Fruit fly (Drosophila melanogaster) whole organism, embryonic: Measurements from ENCODE around the gene Pif1A.

Experiments
- ATbp ChIP-seq: fragments of 200-800 bp; sonication (Bioruptor generic); optimal IDR thresholded peaks from 2 replicates; lab custom pipeline; 2017; ENCODE audit warnings: missing biosample characterization, mild to moderate bottlenecking, missing genetic modification characterization, missing genetic modification reagents
- Aef1 ChIP-seq: fragments of 200-800 bp; sonication (Bioruptor generic); IDR thresholded peaks from 3 replicates; pipeline ENCODE4 v1.3.6; 2022; ENCODE audit warnings: missing biosample characterization, missing genetic modification characterization
- Atf6 ChIP-seq: fragments of 200-800 bp; sonication (Bioruptor generic); IDR thresholded peaks from 2 replicates; pipeline ENCODE4 v1.3.6; 2022; ENCODE audit warnings: missing biosample characterization, missing genetic modification characterization
- CG10366 ChIP-seq: fragments of 200-800 bp; sonication (Bioruptor generic); IDR thresholded peaks from 2 replicates; pipeline ENCODE4 v1.3.6; 2022; ENCODE audit warnings: missing biosample characterization, missing genetic modification characterization
- CG10543 ChIP-seq: fragments of 200-800 bp; sonication (Bioruptor generic); optimal IDR thresholded peaks from 3 replicates; lab custom pipeline; 2017; ENCODE audit warnings: missing biosample characterization, mild to moderate bottlenecking, missing genetic modification characterization, moderate library complexity
- CG12071 ChIP-seq: fragments of 200-800 bp; sonication (Bioruptor generic); optimal IDR thresholded peaks from 3 replicates; lab custom pipeline; 2018; ENCODE audit warnings: missing biosample characterization, mild to moderate bottlenecking, missing genetic modification characterization
- CG14014 ChIP-seq: fragments of 200-800 bp; sonication (Bioruptor generic); IDR thresholded peaks from 2 replicates; pipeline ENCODE4 v1.3.6; 2022; ENCODE audit warnings: missing biosample characterization, missing genetic modification characterization
- CG16863 ChIP-seq: fragments of 200-800 bp; sonication (Bioruptor generic); optimal IDR thresholded peaks from 3 replicates; lab custom pipeline; 2016; ENCODE audit warnings: missing biosample characterization, missing genetic modification characterization
- CG2129 ChIP-seq: fragments of 200-800 bp; sonication (Bioruptor generic); IDR thresholded peaks from 2 replicates; pipeline ENCODE4 v1.3.6; 2022; ENCODE audit warnings: missing biosample characterization, missing genetic modification characterization; ENCODE audit not compliant: partially characterized antibody
- CG2199 ChIP-seq: fragments of 200-800 bp; sonication (Bioruptor generic); IDR thresholded peaks from 3 replicates; pipeline ENCODE4 v1.3.6; 2022; ENCODE audit warnings: missing biosample characterization, missing genetic modification characterization
- CG2875 ChIP-seq: fragments of 200-800 bp; sonication (Bioruptor generic); optimal IDR thresholded peaks from 2 replicates; lab custom pipeline; 2017; ENCODE audit warnings: missing biosample characterization, mild to moderate bottlenecking, missing genetic modification characterization, missing genetic modification reagents
- CG31441 ChIP-seq: fragments of 200-800 bp; sonication (Bioruptor generic); IDR thresholded peaks from 2 replicates; pipeline ENCODE4 v1.3.6; 2022; ENCODE audit warnings: missing biosample characterization, missing genetic modification characterization
- CG34422 ChIP-seq: fragments of 200-800 bp; sonication (Bioruptor generic); IDR thresholded peaks from 3 replicates; pipeline ENCODE4 v1.3.6; 2022; ENCODE audit warnings: missing biosample characterization, missing genetic modification characterization
- CG4617 ChIP-seq: fragments of 200-800 bp; sonication (Bioruptor generic); optimal IDR thresholded peaks from 3 replicates; lab custom pipeline; 2016; ENCODE audit warnings: missing biosample characterization, missing genetic modification characterization, borderline replicate concordance
- CG4730 ChIP-seq: fragments of 200-800 bp; sonication (Bioruptor generic); IDR thresholded peaks from 2 replicates; pipeline ENCODE4 v1.3.6; 2022; ENCODE audit warnings: missing biosample characterization, missing genetic modification characterization
- CG5245 ChIP-seq: fragments of 200-800 bp; sonication (Bioruptor generic); optimal IDR thresholded peaks from 3 replicates; lab custom pipeline; 2016; ENCODE audit warnings: missing biosample characterization, missing genetic modification characterization
- CG6175 ChIP-seq: fragments of 200-800 bp; sonication (Bioruptor generic); IDR thresholded peaks from 3 replicates; pipeline ENCODE4 v1.3.6; 2022; ENCODE audit warnings: missing biosample characterization, missing genetic modification characterization
- CG6791 ChIP-seq: fragments of 200-800 bp; sonication (Bioruptor generic); IDR thresholded peaks from 3 replicates; pipeline ENCODE4 v1.3.6; 2022; ENCODE audit warnings: missing biosample characterization, missing genetic modification characterization; ENCODE audit not compliant: partially characterized antibody
- CG7556 ChIP-seq: fragments of 200-800 bp; sonication (Bioruptor generic); optimal IDR thresholded peaks from 2 replicates; lab custom pipeline; 2017; ENCODE audit warnings: missing biosample characterization, mild to moderate bottlenecking, missing genetic modification characterization
- CG7928 ChIP-seq: fragments of 200-800 bp; sonication (Bioruptor generic); optimal IDR thresholded peaks from 2 replicates; lab custom pipeline; 2017; ENCODE audit warnings: missing biosample characterization, mild to moderate bottlenecking, missing genetic modification characterization
- CG8359 ChIP-seq: fragments of 200-800 bp; sonication (Bioruptor generic); optimal IDR thresholded peaks from 2 replicates; lab custom pipeline; 2017; ENCODE audit warnings: missing biosample characterization, mild to moderate bottlenecking, missing genetic modification characterization, borderline replicate concordance
- Chrac-16 ChIP-seq: fragments of 200-800 bp; sonication (Bioruptor generic); optimal IDR thresholded peaks from 3 replicates; lab custom pipeline; 2016; ENCODE audit warnings: missing biosample characterization, missing genetic modification characterization
- ERR ChIP-seq: fragments of 200-800 bp; sonication (Bioruptor generic); optimal IDR thresholded peaks from 2 replicates; lab custom pipeline; 2016; ENCODE audit warnings: missing biosample characterization, missing genetic modification characterization
- Ets65A ChIP-seq: fragments of 200-800 bp; sonication (Bioruptor generic); peaks from one replicate; lab custom pipeline; 2016; ENCODE audit warnings: missing biosample characterization, missing genetic modification characterization
- HLH54F ChIP-seq: fragments of 200-800 bp; sonication (Bioruptor generic); optimal IDR thresholded peaks from 3 replicates; lab custom pipeline; 2016; ENCODE audit warnings: missing biosample characterization, missing genetic modification characterization
- Hmr ChIP-seq: fragments of 200-800 bp; sonication (Bioruptor generic); optimal IDR thresholded peaks from 3 replicates; lab custom pipeline; 2017; ENCODE audit warnings: mild to moderate bottlenecking, missing biosample characterization, missing genetic modification reagents, missing genetic modification characterization
- Hr78 ChIP-seq, 2 experiments: fragments of 200-800 bp in 1 of 2; fragments of >200 bp in 1 of 2; sonication (Bioruptor generic) in 1 of 2; optimal IDR thresholded peaks; 2 replicates each; lab custom pipeline; 2017 to 2019; ENCODE audit warnings: missing biosample characterization in 2 of 2, missing genetic modification characterization in 2 of 2, mild to moderate bottlenecking in 1 of 2, moderate library complexity in 1 of 2
- Hsf ChIP-seq: fragments of 200-800 bp; sonication (Bioruptor generic); optimal IDR thresholded peaks from 3 replicates; lab custom pipeline; 2016; ENCODE audit warnings: missing biosample characterization, missing genetic modification characterization
- Mad ChIP-seq: fragments of 200-800 bp; sonication (Bioruptor generic); optimal IDR thresholded peaks from 2 replicates; lab custom pipeline; 2016; ENCODE audit warnings: missing biosample characterization, missing genetic modification characterization
- Taf1 ChIP-seq: fragments of 200-800 bp; sonication (Bioruptor generic); IDR thresholded peaks from 2 replicates; pipeline ENCODE4 v1.3.6; 2022; ENCODE audit warnings: missing biosample characterization, missing genetic modification characterization
- Vsx1 ChIP-seq: fragments of 200-800 bp; sonication (Bioruptor generic); optimal IDR thresholded peaks from 2 replicates; lab custom pipeline; 2017; ENCODE audit warnings: missing biosample characterization, mild to moderate bottlenecking, missing genetic modification characterization, missing genetic modification reagents
- al ChIP-seq: fragments of 200-800 bp; sonication (Bioruptor generic); IDR thresholded peaks from 2 replicates; pipeline ENCODE4 v1.3.6; 2022; ENCODE audit warnings: missing biosample characterization, missing genetic modification characterization
- ara ChIP-seq: fragments of 200-800 bp; sonication (Bioruptor generic); IDR thresholded peaks from 2 replicates; pipeline ENCODE4 v1.3.6; 2022; ENCODE audit warnings: missing biosample characterization, missing genetic modification characterization
- chn ChIP-seq: fragments of 200-800 bp; sonication (Bioruptor generic); optimal IDR thresholded peaks from 2 replicates; lab custom pipeline; 2016; ENCODE audit warnings: missing biosample characterization, missing genetic modification characterization
- fu2 ChIP-seq: fragments of 200-800 bp; sonication (Bioruptor generic); optimal IDR thresholded peaks from 2 replicates; lab custom pipeline; 2016; ENCODE audit warnings: missing biosample characterization, missing genetic modification characterization
- gcm2 ChIP-seq: fragments of 200-800 bp; sonication (Bioruptor generic); optimal IDR thresholded peaks from 2 replicates; lab custom pipeline; 2016; ENCODE audit warnings: missing biosample characterization, missing genetic modification characterization
- hkb ChIP-seq, 2 experiments: fragments of 200-800 bp in 1 of 2; fragments of >200 bp in 1 of 2; sonication (Bioruptor generic) in 1 of 2; IDR thresholded peaks in 1 of 2; optimal IDR thresholded peaks in 1 of 2; 2 replicates each; pipeline versions ENCODE4 v1.3.6 to Lab custom; 2017 to 2022; ENCODE audit warnings: missing biosample characterization in 1 of 2, missing genetic modification characterization in 1 of 2
- lilli ChIP-seq: fragments of 200-800 bp; sonication (Bioruptor generic); optimal IDR thresholded peaks from 3 replicates; lab custom pipeline; 2016; ENCODE audit warnings: missing biosample characterization, missing genetic modification characterization
- lmd ChIP-seq: fragments of 200-800 bp; sonication (Bioruptor generic); IDR thresholded peaks from 2 replicates; pipeline ENCODE4 v1.3.6; 2022; ENCODE audit warnings: missing biosample characterization, missing genetic modification characterization
- lola ChIP-seq, 3 experiments: fragments of >200 bp in 2 of 3; fragments of 200-800 bp in 1 of 3; sonication (Bioruptor generic) in 1 of 3; optimal IDR thresholded peaks; 2 replicates each; lab custom pipeline; 2017 to 2019; ENCODE audit warnings: missing biosample characterization in 3 of 3, missing genetic modification characterization in 3 of 3, mild to moderate bottlenecking in 1 of 3, moderate library complexity in 1 of 3
- rib ChIP-seq: fragments of 200-800 bp; sonication (Bioruptor generic); IDR thresholded peaks from 2 replicates; pipeline ENCODE4 v1.3.6; 2022; ENCODE audit warnings: missing biosample characterization, missing genetic modification characterization
- sens-2 ChIP-seq: fragments of 200-800 bp; sonication (Bioruptor generic); IDR thresholded peaks from 2 replicates; pipeline ENCODE4 v1.3.6; 2022; ENCODE audit warnings: missing biosample characterization, missing genetic modification characterization
- sima ChIP-seq: fragments of 200-800 bp; sonication (Bioruptor generic); optimal IDR thresholded peaks from 2 replicates; lab custom pipeline; 2016; ENCODE audit warnings: missing biosample characterization, missing genetic modification characterization
- sob ChIP-seq: fragments of 200-800 bp; sonication (Bioruptor generic); IDR thresholded peaks from 2 replicates; pipeline ENCODE4 v1.3.6; 2022; ENCODE audit warnings: missing biosample characterization, missing genetic modification characterization
- trem ChIP-seq: fragments of 200-800 bp; optimal IDR thresholded peaks from 3 replicates; lab custom pipeline; 2019; ENCODE audit warnings: missing biosample characterization, mild to moderate bottlenecking, missing genetic modification characterization, moderate library complexity
- trh ChIP-seq: fragments of 200-800 bp; sonication (Bioruptor generic); optimal IDR thresholded peaks from 2 replicates; lab custom pipeline; 2016; ENCODE audit warnings: missing biosample characterization, missing genetic modification characterization
- unc-4 ChIP-seq: fragments of 200-800 bp; sonication (Bioruptor generic); IDR thresholded peaks from 2 replicates; pipeline ENCODE4 v1.3.6; 2022; ENCODE audit warnings: missing biosample characterization, missing genetic modification characterization; ENCODE audit not compliant: partially characterized antibody
- unpg ChIP-seq: fragments of 200-800 bp; sonication (Bioruptor generic); optimal IDR thresholded peaks from 3 replicates; lab custom pipeline; 2018; ENCODE audit warnings: missing biosample characterization, mild to moderate bottlenecking, missing genetic modification characterization, moderate library complexity
- vfl ChIP-seq: fragments of 200-800 bp; sonication (Bioruptor generic); optimal IDR thresholded peaks from 2 replicates; lab custom pipeline; 2016; ENCODE audit warnings: missing biosample characterization, missing genetic modification characterization

The Pif1A gene

DNA sequence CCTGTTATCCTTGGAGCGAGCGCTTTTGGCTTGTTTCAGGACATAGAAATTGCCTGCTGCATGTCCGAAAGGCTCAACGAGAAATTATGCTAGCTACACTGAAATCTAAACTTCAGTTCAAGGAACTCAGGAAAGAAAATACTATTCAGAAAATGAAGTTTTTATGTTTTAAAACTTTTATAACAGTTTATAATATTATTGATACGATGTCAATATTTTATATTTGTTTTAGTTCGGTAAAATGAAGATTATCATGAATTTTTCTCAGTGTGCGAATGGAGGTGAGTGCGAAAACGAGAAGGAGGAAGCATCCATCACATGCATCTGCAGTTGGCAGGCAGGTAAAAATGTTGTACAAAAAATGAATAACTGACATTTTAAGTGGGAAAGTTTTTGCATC is 54.6 kb downstream of the Pif1A start (continued):
- TF ChIP-seq CG5245 (peak; percentile 33), CG10543 (GFP tag; lab: Kevin White, UChicago) (no peak), lilli (GFP tag; lab: Kevin White, UChicago) (peak; percentile 58), vfl (GFP tag; lab: Kevin White, UChicago) (no peak), CG34422 (GFP tag; lab: Robert Waterston, UW) (peak; percentile 56; the same call in 2 of the 3 replicates), trem (tag; lab: Kevin White, UChicago) (peak; percentile 65), CG7928 (GFP tag; lab: Kevin White, UChicago) (no peak), CG16863 (GFP tag; lab: Kevin White, UChicago) (no peak), CG6175 (GFP tag; lab: Robert Waterston, UW) (no peak), CG2875 (GFP tag; lab: Kevin White, UChicago) (no peak), CG12071 (GFP tag; lab: Kevin White, UChicago) (no peak), Hr78 (GFP tag; optimal IDR thresholded peaks at IDR 0.05; lab: Kevin White, UChicago) (no peak), ERR (GFP tag; lab: Kevin White, UChicago) (no peak), CG8359 (GFP tag; lab: Kevin White, UChicago) (no peak), al (0 out of 2 replicates have a peak, but pooled peaks have one; percentile 22), unpg (GFP tag; lab: Kevin White, UChicago) (peak; percentile 77), lmd (GFP tag; lab: Robert Waterston, UW) (peak; percentile 59), Ets65A (no peak), Chrac-16 (GFP tag; lab: Kevin White, UChicago) (peak; percentile 48), Hsf (GFP tag; lab: Kevin White, UChicago) (peak; percentile 29), Taf1 (GFP tag; lab: Robert Waterston, UW) (no peak), CG7556 (GFP tag; lab: Kevin White, UChicago) (peak; percentile 67), Vsx1 (no peak), CG10366 (0 out of 2 replicates have a peak, but pooled peaks have one; percentile 21), trh (GFP tag; lab: Kevin White, UChicago) (no peak), CG4730 (GFP tag; lab: Robert Waterston, UW) (peak; percentile 40; the same call in 1 of the 2 replicates), Atf6 (GFP tag; lab: Robert Waterston, UW) (peak; percentile 65), CG2129 (no peak), CG2199 (GFP tag; lab: Robert Waterston, UW) (no peak), gcm2 (GFP tag; lab: Kevin White, UChicago) (no peak), ara (GFP tag; lab: Robert Waterston, UW) (peak; percentile 56; the same call in 1 of the 2 replicates), lola (GFP tag; optimal IDR thresholded peaks at IDR 0.05; lab: Kevin White, UChicago) (peak in 1 of 3 experiments; percentile 65), CG31441 (GFP tag; lab: Robert Waterston, UW) (peak; percentile 80), Mad (peak; percentile 55), rib (GFP tag; lab: Robert Waterston, UW) (no peak), ATbp (GFP tag; lab: Kevin White, UChicago) (peak; percentile 37), sima (no peak), Aef1 (no peak), Hmr (no peak), fu2 (GFP tag; lab: Kevin White, UChicago) (no peak), unc-4 (GFP tag; lab: Robert Waterston, UW) (no peak), hkb (optimal IDR thresholded peaks at IDR 0.05; lab: Kevin White, UChicago) (no peak), hkb (GFP tag; IDR thresholded peaks at IDR 0.05; lab: Robert Waterston, UW) (peak; percentile 79), HLH54F (GFP tag; lab: Kevin White, UChicago) (no peak), sob (GFP tag; lab: Robert Waterston, UW) (peak; percentile 55; the same call in 1 of the 2 replicates), CG14014 (GFP tag; lab: Robert Waterston, UW) (0 out of 2 replicates have a peak, but pooled peaks have one; percentile 23), CG4617 (GFP tag; lab: Kevin White, UChicago) (peak; percentile 17), chn (GFP tag; lab: Kevin White, UChicago) (peak; percentile 49), sens-2 (GFP tag; lab: Robert Waterston, UW) (peak; percentile 39; the same call in 1 of the 2 replicates), CG6791 (GFP tag; lab: Robert Waterston, UW) (no peak)
